Worm (Caenorhabditis elegans): ENCODE data around the gene gpa-13.

gpa-13 gene

ce11 chrV:12749558-12749957 is 5.2 kb downstream of the gpa-13 start:
- TF ChIP-seq madf-5 (GFP tag; IDR thresholded peaks at IDR 0.05) (no peak), hlh-11 (tag; optimal IDR thresholded peaks at IDR 0.05) (no peak), unc-62 (GFP tag; optimal IDR thresholded peaks at IDR 0.05 in 1 of 2) (peak in 1 of 2 experiments; percentile 94), unc-62 (tag; optimal IDR thresholded peaks at IDR 0.05) (no peak), ceh-44 (GFP tag; IDR thresholded peaks at IDR 0.05) (no peak), R02D3.7 (tag; optimal IDR thresholded peaks at IDR 0.05) (no peak)

- TF ChIP-seq nhr-41 (GFP tag; IDR thresholded peaks at IDR 0.05) (no peak), fkh-10 (GFP tag; optimal IDR thresholded peaks at IDR 0.05) (peak; percentile 97), lin-13 (GFP tag; optimal IDR thresholded peaks at IDR 0.05) (no peak), mep-1 (tag; optimal IDR thresholded peaks at IDR 0.05) (no peak), skn-1 (tag; optimal IDR thresholded peaks at IDR 0.05) (no peak), ceh-82 (tag; optimal IDR thresholded peaks at IDR 0.05) (no peak), hlh-30 (tag; optimal IDR thresholded peaks at IDR 0.05; ENCODE audit: insufficient read depth) (no peak), F26F4.8 (GFP tag; conservative IDR thresholded peaks at IDR 0.05) (no peak), lin-39 (tag; optimal IDR thresholded peaks at IDR 0.05) (no peak), hmg-1.1 (GFP tag; IDR thresholded peaks at IDR 0.05) (no peak), madf-5 (GFP tag; IDR thresholded peaks at IDR 0.05) (no peak), aha-1 (tag) (no peak), lin-38 (GFP tag; IDR thresholded peaks at IDR 0.05) (no peak), tag-97 (GFP tag; IDR thresholded peaks at IDR 0.05) (no peak), dmd-9 (GFP tag; IDR thresholded peaks at IDR 0.05) (no peak), ces-1 (GFP tag; optimal IDR thresholded peaks at IDR 0.05) (peak; percentile 91)
Observed at ce11 chrV:12747856-12748255, 6.9 kb downstream of the gpa-13 start, which contains the start of gene C15C8.5. Gene C15C8.5, plus strand, starts transcription at chrV:12748007.

ce11 chrV:12747431-12747830 is 7.3 kb downstream of the gpa-13 start, which contains the start of gene C15C8.4:
Gene C15C8.4, minus strand, starts transcription at chrV:12747463.
- TF ChIP-seq dpl-1 (GFP tag; optimal IDR thresholded peaks at IDR 0.05) (peak; percentile 17), fos-1 (tag; optimal IDR thresholded peaks at IDR 0.05) (no peak), nhr-6 (tag; optimal IDR thresholded peaks at IDR 0.05) (peak; percentile 54)

- TF ChIP-seq spr-1 (tag; optimal IDR thresholded peaks at IDR 0.05) = no peak
- 0 out of 2 replicates have a peak, but pooled peaks have one; percentile 28 for TF ChIP-seq php-3 (GFP tag; IDR thresholded peaks at IDR 0.05)
- TF ChIP-seq dve-1 (tag; optimal IDR thresholded peaks at IDR 0.05; ENCODE audit: insufficient read depth) = peak; percentile 58
- TF ChIP-seq gei-8 (GFP tag; optimal IDR thresholded peaks at IDR 0.05) = no peak
- TF ChIP-seq pqm-1 (tag; optimal IDR thresholded peaks at IDR 0.05) = peak; percentile 84
- peak; percentile 50 for TF ChIP-seq hlh-11 (tag; optimal IDR thresholded peaks at IDR 0.05)
- TF ChIP-seq nhr-28 (tag; optimal IDR thresholded peaks at IDR 0.05) = peak; percentile 37
- TF ChIP-seq dmd-6 (GFP tag; IDR thresholded peaks at IDR 0.05) = peak; percentile 46; the same call in 1 of the 2 replicates
- no peak for TF ChIP-seq daf-16 (GFP tag; optimal IDR thresholded peaks at IDR 0.05)
- peak; percentile 51 for TF ChIP-seq daf-16 (tag; optimal IDR thresholded peaks at IDR 0.05)
- TF ChIP-seq aha-1 (tag) = peak; percentile 77
- no peak for TF ChIP-seq skn-1 (tag; optimal IDR thresholded peaks at IDR 0.05)
- TF ChIP-seq aly-2 (tag; optimal IDR thresholded peaks at IDR 0.05) = no peak
- peak; percentile 1 for TF ChIP-seq mep-1 (tag; optimal IDR thresholded peaks at IDR 0.05)
- peak; percentile 9 for TF ChIP-seq ama-1 (optimal IDR thresholded peaks at IDR 0.05)
- TF ChIP-seq ceh-82 (tag; optimal IDR thresholded peaks at IDR 0.05) = no peak
Observed at ce11 chrV:12744979-12745378, 9.8 kb downstream of the gpa-13 start, which contains the start of gene C15C8.7. Gene C15C8.7, minus strand, starts transcription at chrV:12745050.
